Worm (Caenorhabditis elegans) whole organism, L3 larva: ENCODE measurements around the gene dhs-6.

Source experiments
- R02D3.7 ChIP-seq: fragments of 150-350 bp; optimal IDR thresholded peaks from 2 replicates; lab custom pipeline; 2014; ENCODE audit warnings: missing biosample characterization, missing genetic modification characterization
- aly-2 ChIP-seq: fragments of 150-350 bp; optimal IDR thresholded peaks from 2 replicates; lab custom pipeline; 2014; ENCODE audit warnings: missing biosample characterization, missing genetic modification characterization
- ama-1 ChIP-seq: fragments of 150-350 bp; optimal IDR thresholded peaks from 2 replicates; lab custom pipeline; 2018
- ceh-16 ChIP-seq: sonication (generic microtip); optimal IDR thresholded peaks from 2 replicates; lab custom pipeline; 2017; ENCODE audit warnings: missing biosample characterization, missing genetic modification characterization
- ceh-28 ChIP-seq: fragments of 150-350 bp; optimal IDR thresholded peaks from 2 replicates; lab custom pipeline; 2014; ENCODE audit warnings: missing biosample characterization, missing genetic modification reagents, missing genetic modification characterization
- ceh-82 ChIP-seq: fragments of 150-350 bp; optimal IDR thresholded peaks from 2 replicates; lab custom pipeline; 2014; ENCODE audit warnings: missing biosample characterization, missing genetic modification characterization
- ceh-9 ChIP-seq: sonication (generic microtip); optimal IDR thresholded peaks from 2 replicates; lab custom pipeline; 2018; ENCODE audit warnings: missing biosample characterization, missing genetic modification characterization
- egl-5 ChIP-seq: fragments of 150-350 bp; optimal IDR thresholded peaks from 2 replicates; lab custom pipeline; 2017; ENCODE audit warnings: missing biosample characterization, missing genetic modification reagents, missing genetic modification characterization, inconsistent platforms
- elt-1 ChIP-seq: fragments of 150-350 bp; optimal IDR thresholded peaks from 2 replicates; lab custom pipeline; 2014; ENCODE audit warnings: missing biosample characterization, missing genetic modification characterization
- elt-2 ChIP-seq: sonication (generic microtip); optimal IDR thresholded peaks from 2 replicates; lab custom pipeline; 2016; ENCODE audit warnings: missing genetic modification reagents, mild to moderate bottlenecking, missing genetic modification characterization, missing compliant biosample characterization
- elt-3 ChIP-seq, 3 experiments: fragments of 150-350 bp in 1 of 3; sonication (generic microtip) in 2 of 3; optimal IDR thresholded peaks; 2 replicates in 2 of 3; 4 replicates in 1 of 3; lab custom pipeline; 2014 to 2017; ENCODE audit warnings: missing biosample characterization in 3 of 3, missing genetic modification characterization in 3 of 3
- eor-1 ChIP-seq, 2 experiments: fragments of 150-350 bp; optimal IDR thresholded peaks; 2 replicates each; lab custom pipeline; 2014 to 2018; ENCODE audit warnings: missing biosample characterization in 2 of 2, missing genetic modification characterization in 2 of 2
- fkh-10 ChIP-seq: sonication (generic microtip); optimal IDR thresholded peaks from 2 replicates; lab custom pipeline; 2017; ENCODE audit warnings: missing biosample characterization, missing genetic modification reagents, missing genetic modification characterization
- fkh-2 ChIP-seq: fragments of 150-350 bp; optimal IDR thresholded peaks from 2 replicates; lab custom pipeline; 2014; ENCODE audit warnings: missing biosample characterization, missing genetic modification reagents, missing genetic modification characterization
- fos-1 ChIP-seq: fragments of 150-350 bp; optimal IDR thresholded peaks from 2 replicates; lab custom pipeline; 2014; ENCODE audit warnings: missing biosample characterization, missing genetic modification characterization
- hmg-11 ChIP-seq: sonication (generic microtip); optimal IDR thresholded peaks from 2 replicates; lab custom pipeline; 2016; ENCODE audit warnings: missing genetic modification characterization, missing compliant biosample characterization
- jun-1 ChIP-seq: fragments of 150-350 bp; optimal IDR thresholded peaks from 2 replicates; lab custom pipeline; 2014; ENCODE audit warnings: missing biosample characterization, missing genetic modification reagents, missing genetic modification characterization
- lin-15B ChIP-seq: fragments of 150-350 bp; optimal IDR thresholded peaks from 2 replicates; lab custom pipeline; 2014; ENCODE audit warnings: missing biosample characterization, missing genetic modification characterization
- lin-39 ChIP-seq: fragments of 150-350 bp; optimal IDR thresholded peaks from 2 replicates; lab custom pipeline; 2018; ENCODE audit warnings: missing biosample characterization, missing genetic modification reagents, missing genetic modification characterization
- mdl-1 ChIP-seq: fragments of 150-350 bp; optimal IDR thresholded peaks from 2 replicates; lab custom pipeline; 2014; ENCODE audit warnings: missing biosample characterization, missing genetic modification characterization
- nfya-1 ChIP-seq: sonication (generic microtip); optimal IDR thresholded peaks from 2 replicates; lab custom pipeline; 2017; ENCODE audit warnings: missing genetic modification characterization, mild to moderate bottlenecking, missing compliant biosample characterization, antibody characterized with exemption, moderate library complexity; ENCODE audit not compliant: insufficient read depth
- nhr-11 ChIP-seq: fragments of 150-350 bp; optimal IDR thresholded peaks from 2 replicates; lab custom pipeline; 2014; ENCODE audit warnings: missing biosample characterization, missing genetic modification characterization
- nhr-12 ChIP-seq: fragments of 150-350 bp; optimal IDR thresholded peaks from 2 replicates; lab custom pipeline; 2014; ENCODE audit warnings: missing biosample characterization, missing genetic modification characterization
- nhr-23 ChIP-seq: fragments of 150-350 bp; optimal IDR thresholded peaks from 2 replicates; lab custom pipeline; 2014; ENCODE audit warnings: missing biosample characterization, missing genetic modification reagents, missing genetic modification characterization
- nhr-25 ChIP-seq: sonication (generic microtip); optimal IDR thresholded peaks from 2 replicates; lab custom pipeline; 2017; ENCODE audit warnings: missing biosample characterization, missing genetic modification characterization
- nhr-28 ChIP-seq: fragments of 150-350 bp; optimal IDR thresholded peaks from 2 replicates; lab custom pipeline; 2014; ENCODE audit warnings: missing biosample characterization, missing genetic modification characterization
- nhr-43 ChIP-seq: sonication (generic microtip); optimal IDR thresholded peaks from 2 replicates; lab custom pipeline; 2016; ENCODE audit warnings: mild to moderate bottlenecking, missing genetic modification characterization, missing compliant biosample characterization; ENCODE audit not compliant: poor library complexity, severe bottlenecking
- nhr-67 ChIP-seq: fragments of 150-350 bp; optimal IDR thresholded peaks from 2 replicates; lab custom pipeline; 2014; ENCODE audit warnings: missing biosample characterization, missing genetic modification characterization
- nhr-76 ChIP-seq: fragments of 150-350 bp; sonication (generic microtip); optimal IDR thresholded peaks from 5 replicates; lab custom pipeline; 2014; ENCODE audit warnings: missing biosample characterization, missing genetic modification characterization
- nhr-77 ChIP-seq: fragments of 150-350 bp; optimal IDR thresholded peaks from 2 replicates; lab custom pipeline; 2014; ENCODE audit warnings: missing biosample characterization, missing genetic modification characterization
- pha-4 ChIP-seq: fragments of 150-350 bp; optimal IDR thresholded peaks from 2 replicates; lab custom pipeline; 2014; ENCODE audit warnings: missing biosample characterization, missing genetic modification reagents, missing genetic modification characterization
- pqm-1 ChIP-seq: fragments of 150-350 bp; optimal IDR thresholded peaks from 2 replicates; lab custom pipeline; 2017; ENCODE audit warnings: missing biosample characterization, missing genetic modification characterization, inconsistent platforms
- skn-1 ChIP-seq: fragments of 150-350 bp; optimal IDR thresholded peaks from 2 replicates; lab custom pipeline; 2014; ENCODE audit warnings: missing biosample characterization, missing genetic modification characterization
- snpc-4 ChIP-seq: fragments of 150-350 bp; optimal IDR thresholded peaks from 2 replicates; lab custom pipeline; 2014; ENCODE audit warnings: missing biosample characterization, missing genetic modification characterization
- unc-39 ChIP-seq: sonication (generic microtip); optimal IDR thresholded peaks from 4 replicates; lab custom pipeline; 2017; ENCODE audit warnings: missing biosample characterization, missing genetic modification characterization
- unc-62 ChIP-seq: fragments of 150-350 bp; sonication (generic microtip); optimal IDR thresholded peaks from 4 replicates; lab custom pipeline; 2014; ENCODE audit warnings: missing biosample characterization, missing genetic modification reagents, missing genetic modification characterization
- zag-1 ChIP-seq: fragments of 150-350 bp; optimal IDR thresholded peaks from 2 replicates; lab custom pipeline; 2014; ENCODE audit warnings: missing biosample characterization, missing genetic modification characterization
- ztf-11 ChIP-seq: fragments of 150-350 bp; optimal IDR thresholded peaks from 2 replicates; lab custom pipeline; 2014; ENCODE audit warnings: missing biosample characterization, missing genetic modification characterization
- ztf-4 ChIP-seq: fragments of 150-350 bp; optimal IDR thresholded peaks from 2 replicates; lab custom pipeline; 2014; ENCODE audit warnings: missing biosample characterization, missing genetic modification characterization

The dhs-6 gene

DNA sequence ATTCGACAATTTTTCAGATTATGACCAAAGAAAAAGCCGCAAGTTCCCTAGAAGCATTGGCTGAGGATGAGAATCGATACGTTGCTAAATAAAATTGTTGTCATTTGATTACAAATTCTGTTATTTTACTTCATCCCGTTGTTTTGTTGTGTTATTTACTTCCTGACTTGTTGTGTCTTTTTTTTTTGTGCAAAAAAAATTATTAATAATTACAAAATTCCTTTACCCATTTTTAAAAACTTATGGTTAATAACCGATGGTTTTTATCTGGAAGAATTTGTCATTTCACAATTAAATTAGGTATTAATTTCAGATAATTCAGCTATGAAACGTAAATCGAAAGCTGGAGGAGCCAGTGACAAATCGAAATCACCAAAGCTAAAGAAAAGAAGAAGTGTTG lies 22.9 kb downstream of the dhs-6 start, which contains the start of gene C17G10.1:
Gene C17G10.1 (plus strand): TSS at position 301 of the 400 bp plus-strand sequence.
- TF ChIP-seq ceh-28 (tag; lab: Kevin White, UChicago), result no peak
- TF ChIP-seq eor-1 (tag; optimal IDR thresholded peaks at IDR 0.05; lab: Kevin White, UChicago), result no peak
- no peak for TF ChIP-seq nhr-12
- TF ChIP-seq nhr-28, result no peak
- TF ChIP-seq nhr-43 (tag; lab: Kevin White, UChicago), result no peak
- no peak for TF ChIP-seq elt-3 (tag; optimal IDR thresholded peaks at IDR 0.05; lab: Kevin White, UChicago)
- no peak for TF ChIP-seq nhr-76
- no peak for TF ChIP-seq fos-1 (tag; lab: Kevin White, UChicago)
- no peak for TF ChIP-seq fkh-10 (GFP tag; lab: Kevin White, UChicago)
- no peak for TF ChIP-seq unc-39 (tag; lab: Kevin White, UChicago)
- no peak for TF ChIP-seq nhr-67 (tag; lab: Kevin White, UChicago)
- no peak for TF ChIP-seq unc-62 (GFP tag; lab: Kevin White, UChicago)

DNA sequence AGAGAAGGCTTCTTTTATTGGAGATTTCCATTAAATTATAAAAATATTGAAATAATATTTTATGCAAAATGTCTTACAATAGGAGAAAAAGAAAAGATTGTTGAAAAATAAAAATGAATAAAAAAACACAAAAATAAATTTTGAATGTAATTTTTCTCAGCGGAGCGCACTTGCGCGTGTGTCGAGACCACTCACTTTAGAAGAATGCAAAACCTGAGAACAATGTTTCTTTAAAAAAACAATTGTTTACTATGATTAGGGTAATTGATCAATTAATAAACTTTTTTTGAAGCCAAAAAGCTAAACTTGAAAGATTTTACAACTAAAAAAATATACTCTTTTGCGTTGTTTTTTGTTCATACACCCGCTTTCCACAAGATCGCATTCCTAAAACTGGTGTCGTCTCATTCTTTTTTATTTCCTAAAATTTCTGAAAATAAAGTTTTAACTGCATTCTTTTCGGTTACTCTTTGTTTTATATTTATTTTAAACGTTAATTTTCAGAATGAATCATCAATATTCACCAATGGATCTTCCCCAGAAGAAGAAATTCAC lies 24.8 kb downstream of the dhs-6 start, which contains the start of gene ttc-4:
Gene ttc-4 (plus strand): TSS at position 505 of the 555 bp plus-strand sequence.
- no peak for TF ChIP-seq skn-1 (tag; lab: Kevin White, UChicago)
- TF ChIP-seq hmg-11 (tag; lab: Kevin White, UChicago), result no peak
- peak; percentile 51 for TF ChIP-seq pqm-1 (tag; lab: Kevin White, UChicago)
- no peak for TF ChIP-seq R02D3.7 (tag; lab: Kevin White, UChicago)
- TF ChIP-seq snpc-4 (tag; lab: Kevin White, UChicago), result peak; percentile 75
- peak; percentile 39 for TF ChIP-seq elt-2 (tag; lab: Kevin White, UChicago)
- peak; percentile 58 for TF ChIP-seq nfya-1
- no peak for TF ChIP-seq mdl-1 (tag; lab: Kevin White, UChicago)
- TF ChIP-seq pha-4 (tag; lab: Kevin White, UChicago), result peak; percentile 71
- peak; percentile 65 for TF ChIP-seq lin-15B (tag; lab: Kevin White, UChicago)
- peak; percentile 38 for TF ChIP-seq nhr-23

DNA sequence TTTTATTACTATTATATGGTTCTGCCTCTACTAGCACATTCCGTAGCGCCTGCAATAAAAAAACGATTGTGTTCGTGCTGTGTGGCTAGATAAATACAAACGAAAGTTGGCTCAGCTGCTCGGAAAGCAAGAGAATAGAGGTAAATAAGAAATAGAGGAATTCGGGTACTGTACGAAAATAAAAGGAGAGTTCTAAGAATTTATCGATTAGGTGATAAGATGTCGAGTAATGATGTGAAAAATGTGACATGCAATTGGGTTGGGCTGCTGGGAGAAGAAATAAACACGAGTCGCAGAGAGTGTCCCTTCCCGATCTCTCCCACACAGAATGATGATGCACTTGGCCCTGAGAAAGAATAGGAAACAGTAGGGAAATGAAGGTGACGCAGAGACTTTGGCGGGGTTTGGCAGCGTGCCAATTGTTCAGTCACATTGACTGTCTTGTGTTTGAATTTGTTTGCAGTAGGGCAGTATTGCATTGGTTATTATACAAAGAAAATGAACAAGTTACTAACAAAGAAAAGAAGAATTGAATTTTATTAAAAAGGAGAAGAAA lies 25.7 kb downstream of the dhs-6 start, which contains the start of gene cdc-14:
Gene cdc-14 (minus strand): TSS at position 51 of the 556 bp plus-strand sequence.
- TF ChIP-seq egl-5 (tag; lab: Kevin White, UChicago), result peak; percentile 87
- TF ChIP-seq jun-1 (tag; lab: Kevin White, UChicago), result peak; percentile 66
- peak; percentile 94 for TF ChIP-seq nhr-25 (tag; lab: Kevin White, UChicago)
- TF ChIP-seq nhr-11 (tag; lab: Kevin White, UChicago), result no peak
- TF ChIP-seq ztf-11 (tag; lab: Kevin White, UChicago), result no peak
- TF ChIP-seq nhr-76, result no peak
- peak; percentile 59 for TF ChIP-seq nfya-1
- no peak for TF ChIP-seq R02D3.7 (tag; lab: Kevin White, UChicago)
- TF ChIP-seq snpc-4 (tag; lab: Kevin White, UChicago), result peak; percentile 84
- TF ChIP-seq mdl-1 (tag; lab: Kevin White, UChicago), result no peak
- TF ChIP-seq ama-1 (lab: Kevin White, UChicago), result no peak
- TF ChIP-seq unc-39 (tag; lab: Kevin White, UChicago), result no peak
- peak; percentile 53 for TF ChIP-seq elt-1 (tag; lab: Kevin White, UChicago)
- no peak for TF ChIP-seq ceh-9 (tag; lab: Kevin White, UChicago)
- peak; percentile 65 for TF ChIP-seq lin-15B (tag; lab: Kevin White, UChicago)
- no peak for TF ChIP-seq fos-1 (tag; lab: Kevin White, UChicago)
- TF ChIP-seq aly-2 (tag; lab: Kevin White, UChicago), result no peak
- peak; percentile 76 for TF ChIP-seq lin-39 (tag; lab: Kevin White, UChicago)
- no peak for TF ChIP-seq nhr-77 (tag; lab: Kevin White, UChicago)
- peak; percentile 22 for TF ChIP-seq nhr-43 (tag; lab: Kevin White, UChicago)
- no peak for TF ChIP-seq ceh-82 (tag; lab: Kevin White, UChicago)
- no peak for TF ChIP-seq ztf-4
- TF ChIP-seq ceh-16, result no peak
- TF ChIP-seq ceh-28 (tag; lab: Kevin White, UChicago), result peak; percentile 43
- TF ChIP-seq pha-4 (tag; lab: Kevin White, UChicago), result peak; percentile 78
- TF ChIP-seq nhr-23, result peak; percentile 54
- peak; percentile 54 for TF ChIP-seq hmg-11 (tag; lab: Kevin White, UChicago)
- TF ChIP-seq zag-1 (tag; lab: Kevin White, UChicago), result no peak
- TF ChIP-seq pqm-1 (tag; lab: Kevin White, UChicago), result no peak
- TF ChIP-seq elt-2 (tag; lab: Kevin White, UChicago), result peak; percentile 73
- TF ChIP-seq fkh-2 (tag; lab: Kevin White, UChicago), result peak; percentile 38
- no peak for TF ChIP-seq unc-62 (GFP tag; lab: Kevin White, UChicago)
- no peak for TF ChIP-seq nhr-28
